Worm (Caenorhabditis elegans) whole organism, L4 larva: Measurements from ENCODE around the gene C30E1.4.

Experiments used
- D1046.2 ChIP-seq: fragments of 200-800 bp; sonication (Bioruptor generic); IDR thresholded peaks from 2 replicates; pipeline ENCODE4 v1.3.6; 2022; ENCODE audit warnings: missing genetic modification characterization, missing compliant biosample characterization
- F10B5.3 ChIP-seq: sonication (generic microtip); optimal IDR thresholded peaks from 2 replicates; lab custom pipeline; 2016; ENCODE audit warnings: mild to moderate bottlenecking, missing genetic modification characterization, missing compliant biosample characterization
- F26F4.8 ChIP-seq: fragments of 200-800 bp; sonication (Bioruptor generic); conservative IDR thresholded peaks from 2 replicates; pipeline ENCODE4 v1.3.6; 2022; ENCODE audit warnings: missing genetic modification characterization, missing compliant biosample characterization
- F44E2.7 ChIP-seq: fragments of 200-800 bp; sonication (Bioruptor generic); IDR thresholded peaks from 2 replicates; pipeline ENCODE4 v2.1.2; 2022; ENCODE audit warnings: missing genetic modification characterization, missing compliant biosample characterization
- T26A8.4 ChIP-seq: fragments of 200-800 bp; sonication (Bioruptor generic); IDR thresholded peaks from 2 replicates; pipeline ENCODE4 v1.3.6; 2022; ENCODE audit warnings: missing genetic modification characterization, missing compliant biosample characterization
- Y75B8A.6 ChIP-seq: fragments of 200-800 bp; sonication (Bioruptor generic); IDR thresholded peaks from 2 replicates; pipeline ENCODE4 v1.3.6; 2022; ENCODE audit warnings: missing genetic modification reagents, missing genetic modification characterization, missing compliant biosample characterization
- ZK546.5 ChIP-seq, 2 experiments: sonication (generic microtip); optimal IDR thresholded peaks; 2 replicates each; lab custom pipeline; 2017; ENCODE audit warnings: missing biosample characterization in 2 of 2, missing genetic modification characterization in 2 of 2
- aha-1 ChIP-seq: fragments of 150-350 bp; peaks from one replicate; lab custom pipeline; 2014; ENCODE audit warnings: missing biosample characterization, missing genetic modification characterization
- ama-1 ChIP-seq: fragments of 150-350 bp; optimal IDR thresholded peaks from 2 replicates; lab custom pipeline; 2014; ENCODE audit warnings: inconsistent platforms, mixed read lengths
- attf-4 ChIP-seq: sonication (generic microtip); optimal IDR thresholded peaks from 3 replicates; lab custom pipeline; 2017; ENCODE audit warnings: missing biosample characterization, missing genetic modification characterization
- ceh-28 ChIP-seq: fragments of 150-350 bp; optimal IDR thresholded peaks from 2 replicates; lab custom pipeline; 2014; ENCODE audit warnings: missing biosample characterization, missing genetic modification reagents, missing genetic modification characterization
- ces-1 ChIP-seq: fragments of 150-350 bp; sonication (generic microtip); optimal IDR thresholded peaks from 4 replicates; lab custom pipeline; 2014; ENCODE audit warnings: missing biosample characterization, missing genetic modification reagents, missing genetic modification characterization
- cey-2 ChIP-seq: sonication (generic microtip); optimal IDR thresholded peaks from 3 replicates; lab custom pipeline; 2017; ENCODE audit warnings: missing genetic modification characterization, mild to moderate bottlenecking, missing compliant biosample characterization, antibody characterized with exemption, borderline replicate concordance; ENCODE audit not compliant: insufficient read depth
- daf-16 ChIP-seq, 3 experiments: sonication (generic microtip); optimal IDR thresholded peaks; 2 replicates each; lab custom pipeline; 2016 to 2017; ENCODE audit warnings: missing genetic modification characterization in 3 of 3, missing genetic modification reagents in 3 of 3, mild to moderate bottlenecking in 2 of 3, missing compliant biosample characterization in 2 of 3, missing biosample characterization in 1 of 3, moderate library complexity in 1 of 3
- dmd-9 ChIP-seq: fragments of 200-800 bp; sonication (Bioruptor generic); IDR thresholded peaks from 2 replicates; pipeline ENCODE4 v1.3.6; 2022; ENCODE audit warnings: missing genetic modification reagents, missing genetic modification characterization, missing compliant biosample characterization
- egl-27 ChIP-seq: sonication (generic microtip); optimal IDR thresholded peaks from 3 replicates; lab custom pipeline; 2017; ENCODE audit warnings: missing biosample characterization, missing genetic modification reagents, missing genetic modification characterization
- egl-43 ChIP-seq: fragments of 200-800 bp; sonication (Bioruptor generic); IDR thresholded peaks from 2 replicates; pipeline ENCODE4 v1.3.6; 2022; ENCODE audit warnings: missing genetic modification reagents, missing genetic modification characterization, missing compliant biosample characterization
- fkh-10 ChIP-seq: fragments of 150-350 bp; optimal IDR thresholded peaks from 2 replicates; lab custom pipeline; 2014; ENCODE audit warnings: missing biosample characterization, missing genetic modification reagents, missing genetic modification characterization
- hlh-11 ChIP-seq: fragments of 200-800 bp; sonication (Bioruptor generic); optimal IDR thresholded peaks from 2 replicates; lab custom pipeline; 2018; ENCODE audit warnings: mild to moderate bottlenecking, missing genetic modification characterization, missing compliant biosample characterization
- hlh-30 ChIP-seq: sonication (generic microtip); optimal IDR thresholded peaks from 2 replicates; lab custom pipeline; 2017; ENCODE audit warnings: antibody characterized with exemption, mild to moderate bottlenecking, missing genetic modification characterization, missing compliant biosample characterization; ENCODE audit not compliant: insufficient read depth
- lim-7 ChIP-seq: fragments of 200-800 bp; sonication (Bioruptor generic); IDR thresholded peaks from 2 replicates; pipeline ENCODE4 v1.3.6; 2022; ENCODE audit warnings: missing genetic modification characterization, missing compliant biosample characterization
- lin-1 ChIP-seq: fragments of 200-800 bp; sonication (Bioruptor generic); IDR thresholded peaks from 2 replicates; pipeline ENCODE4 v1.3.6; 2022; ENCODE audit warnings: missing genetic modification reagents, missing genetic modification characterization, missing compliant biosample characterization
- lin-13 ChIP-seq: fragments of 150-350 bp; optimal IDR thresholded peaks from 2 replicates; lab custom pipeline; 2014; ENCODE audit warnings: missing biosample characterization, missing genetic modification reagents, missing genetic modification characterization
- lin-39 ChIP-seq: fragments of 150-350 bp; optimal IDR thresholded peaks from 2 replicates; lab custom pipeline; 2014; ENCODE audit warnings: missing biosample characterization, missing genetic modification reagents, missing genetic modification characterization
- lir-3 ChIP-seq: sonication (generic microtip); optimal IDR thresholded peaks from 2 replicates; lab custom pipeline; 2016; ENCODE audit warnings: mild to moderate bottlenecking, missing genetic modification characterization, missing compliant biosample characterization
- madf-5 ChIP-seq, 2 experiments: fragments of 200-800 bp; sonication (Bioruptor generic); IDR thresholded peaks; 2 replicates each; pipeline ENCODE4 v1.3.6; 2022; ENCODE audit warnings: missing compliant biosample characterization in 2 of 2, missing genetic modification characterization in 2 of 2
- madf-9 ChIP-seq: fragments of 200-800 bp; sonication (Bioruptor generic); conservative IDR thresholded peaks from 2 replicates; pipeline ENCODE4 v1.3.6; 2022; ENCODE audit warnings: missing genetic modification reagents, missing genetic modification characterization, missing compliant biosample characterization
- nhr-10 ChIP-seq: fragments of 150-350 bp; optimal IDR thresholded peaks from 2 replicates; lab custom pipeline; 2014; ENCODE audit warnings: missing biosample characterization, missing genetic modification characterization
- nhr-28 ChIP-seq: fragments of 150-350 bp; optimal IDR thresholded peaks from 2 replicates; lab custom pipeline; 2014; ENCODE audit warnings: missing biosample characterization, missing genetic modification characterization
- nhr-41 ChIP-seq: fragments of 200-800 bp; sonication (Bioruptor generic); IDR thresholded peaks from 2 replicates; pipeline ENCODE4 v1.3.6; 2022; ENCODE audit warnings: missing genetic modification reagents, missing genetic modification characterization, missing compliant biosample characterization
- nhr-42 ChIP-seq: fragments of 200-800 bp; sonication (Bioruptor generic); IDR thresholded peaks from 2 replicates; pipeline ENCODE4 v1.3.6; 2022; ENCODE audit warnings: missing genetic modification characterization, missing compliant biosample characterization
- nhr-6 ChIP-seq: fragments of 150-350 bp; optimal IDR thresholded peaks from 2 replicates; lab custom pipeline; 2014; ENCODE audit warnings: missing biosample characterization, missing genetic modification characterization
- nhr-77 ChIP-seq: fragments of 150-350 bp; optimal IDR thresholded peaks from 2 replicates; lab custom pipeline; 2014; ENCODE audit warnings: missing biosample characterization, missing genetic modification characterization
- pha-4 ChIP-seq, 2 experiments: fragments of 150-350 bp in 1 of 2; fragments of 200-800 bp in 1 of 2; sonication (Bioruptor generic) in 1 of 2; IDR thresholded peaks in 1 of 2; optimal IDR thresholded peaks in 1 of 2; 2 replicates each; pipeline versions ENCODE4 v1.3.6 to Lab custom; 2014 to 2022; ENCODE audit warnings: missing genetic modification characterization in 2 of 2, missing genetic modification reagents in 2 of 2, missing biosample characterization in 1 of 2, missing compliant biosample characterization in 1 of 2
- pqm-1 ChIP-seq: sonication (generic microtip); optimal IDR thresholded peaks from 2 replicates; lab custom pipeline; 2017; ENCODE audit warnings: missing biosample characterization, missing genetic modification characterization
- skn-1 ChIP-seq: fragments of 150-350 bp; optimal IDR thresholded peaks from 2 replicates; lab custom pipeline; 2014; ENCODE audit warnings: missing biosample characterization, missing genetic modification characterization
- spr-3 ChIP-seq: fragments of 200-800 bp; sonication (Bioruptor generic); optimal IDR thresholded peaks from 2 replicates; lab custom pipeline; 2018; ENCODE audit warnings: mild to moderate bottlenecking, missing genetic modification characterization, missing compliant biosample characterization
- tra-1 ChIP-seq: fragments of 200-800 bp; sonication (Bioruptor generic); IDR thresholded peaks from 2 replicates; pipeline ENCODE4 v1.3.6; 2022; ENCODE audit warnings: missing genetic modification reagents, missing genetic modification characterization, missing compliant biosample characterization
- unc-130 ChIP-seq: sonication (generic microtip); optimal IDR thresholded peaks from 2 replicates; lab custom pipeline; 2016; ENCODE audit warnings: missing genetic modification reagents, missing genetic modification characterization, missing compliant biosample characterization
- unc-62 ChIP-seq, 3 experiments: fragments of 150-350 bp in 1 of 3; sonication (generic microtip); optimal IDR thresholded peaks in 2 of 3; peaks in 1 of 3; 1 replicate in 1 of 3; 2 replicates in 2 of 3; lab custom pipeline; 2014 to 2017; ENCODE audit warnings: missing biosample characterization in 3 of 3, missing genetic modification characterization in 3 of 3, missing genetic modification reagents in 3 of 3, missing genotype in 1 of 3
- zfp-3 ChIP-seq: fragments of 200-800 bp; sonication (Bioruptor generic); conservative IDR thresholded peaks from 2 replicates; pipeline ENCODE4 v1.3.6; 2022; ENCODE audit warnings: missing genetic modification reagents, missing genetic modification characterization, missing compliant biosample characterization
- zip-2 ChIP-seq: fragments of 150-350 bp; optimal IDR thresholded peaks from 2 replicates; lab custom pipeline; 2014; ENCODE audit warnings: missing biosample characterization, missing genetic modification characterization
- ztf-7 ChIP-seq: fragments of 150-350 bp; optimal IDR thresholded peaks from 2 replicates; lab custom pipeline; 2014; ENCODE audit warnings: missing biosample characterization, missing genetic modification characterization

C30E1.4 gene

DNA sequence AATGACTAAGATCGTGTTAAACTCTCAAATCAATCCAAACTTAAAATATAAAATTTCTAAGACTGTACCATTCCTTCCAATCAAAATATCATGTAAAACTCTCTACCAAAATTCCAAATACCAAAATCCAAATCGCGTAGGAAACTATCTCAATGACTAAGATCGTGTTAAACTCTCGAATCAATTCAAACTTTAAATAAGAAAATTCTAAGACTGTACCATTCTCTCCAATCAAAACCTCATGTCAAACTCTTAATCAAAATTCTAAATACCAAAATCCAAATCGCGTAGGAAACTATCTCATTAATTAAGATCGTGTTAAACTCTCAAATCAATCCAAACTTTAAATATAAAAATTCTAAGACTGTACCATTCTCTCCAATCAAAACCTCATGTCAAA lies 14.2 kb downstream of the C30E1.4 start:
- TF ChIP-seq lim-7 (0 out of 2 replicates have a peak, but pooled peaks have one; percentile 52), zfp-3 (GFP tag; lab: Robert Waterston, UW) (peak; percentile 57; the same call in 1 of the 2 replicates), madf-5 (GFP tag; IDR thresholded peaks at IDR 0.05; lab: Robert Waterston, UW) (peak in 1 of 2 experiments; percentile 61; a peak in 1 of 4 replicates), Y75B8A.6 (peak; percentile 77; the same call in 1 of the 2 replicates), tra-1 (GFP tag; lab: Robert Waterston, UW) (0 out of 2 replicates have a peak, but pooled peaks have one; percentile 50)
- TF ChIP-seq, all 104 proteins: peak for 5; not testable (repeated sequence) for 99

DNA sequence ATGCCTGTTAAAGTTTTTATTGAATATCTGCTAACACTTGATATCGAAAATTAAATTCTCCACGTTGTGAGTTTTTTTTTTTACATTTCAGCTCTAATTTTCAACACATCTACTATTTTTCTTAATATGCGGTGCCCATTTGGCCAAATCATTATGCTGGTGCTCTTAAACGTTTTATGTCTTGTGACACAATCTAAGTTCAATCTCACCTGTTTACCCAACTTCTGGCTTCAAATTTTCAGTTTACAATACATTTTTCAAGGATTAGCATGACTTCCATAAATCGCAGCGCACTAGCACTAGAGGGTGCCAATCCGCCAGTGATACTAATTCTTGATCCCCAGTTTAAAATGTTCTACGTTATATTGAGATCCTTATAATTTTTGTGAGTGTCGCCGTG lies 18.6 kb downstream of the C30E1.4 start:
- TF ChIP-seq fkh-10 (no peak), unc-62 (GFP tag; optimal IDR thresholded peaks at IDR 0.05 in 1 of 2; lab: Kevin White, UChicago) (peak in 1 of 2 experiments; percentile 92), unc-62 (tag; optimal IDR thresholded peaks at IDR 0.05; lab: Kevin White, UChicago) (no peak), egl-43 (GFP tag; lab: Robert Waterston, UW) (no peak), F26F4.8 (GFP tag; lab: Robert Waterston, UW) (no peak)

DNA sequence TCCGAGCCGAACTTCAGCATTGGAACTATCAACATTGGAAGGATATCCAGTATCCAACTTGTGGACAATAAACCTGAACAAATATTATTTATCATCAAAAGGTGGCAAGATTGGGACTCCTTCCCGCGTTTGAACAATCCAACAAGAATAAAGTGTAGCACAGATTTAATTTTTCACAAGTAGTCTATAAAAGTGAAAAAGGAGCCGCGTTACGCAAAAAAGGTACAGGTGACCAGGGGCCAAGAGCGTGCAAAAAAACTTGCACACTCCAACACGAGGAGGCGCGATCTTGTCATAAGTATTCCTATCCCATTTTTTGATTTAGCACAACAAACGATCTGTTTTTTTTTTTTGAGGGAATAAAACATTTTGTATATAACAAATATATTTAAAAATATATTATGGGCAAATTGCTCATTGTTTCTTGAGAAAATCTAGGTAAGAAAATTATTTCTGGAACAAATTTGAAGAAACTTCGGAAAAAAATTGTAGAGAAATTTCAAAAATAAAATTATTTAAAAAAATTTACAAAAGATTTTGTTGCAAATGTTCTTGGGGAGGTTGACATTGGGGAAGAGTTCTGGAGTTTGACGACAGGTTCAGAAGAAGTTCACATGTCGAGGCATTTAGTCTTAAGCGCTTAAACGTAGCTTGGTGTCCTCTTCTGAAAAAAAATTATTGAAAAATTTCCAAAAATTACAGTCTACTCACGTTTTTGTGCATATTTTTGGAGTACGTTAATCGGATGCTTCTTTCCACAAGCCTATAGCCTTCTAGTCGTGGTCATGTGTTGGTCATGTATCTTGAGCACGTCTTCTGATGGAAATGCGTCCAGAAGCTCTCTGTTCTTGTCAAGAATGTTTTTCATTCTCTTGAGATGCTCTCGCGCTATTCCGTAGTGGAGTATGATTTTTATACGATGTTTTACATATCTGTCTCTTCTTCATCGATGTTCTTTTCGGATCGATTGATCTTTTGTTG lies 20.5 kb downstream of the C30E1.4 start:
- TF ChIP-seq lir-3 (tag; lab: Kevin White, UChicago) = no peak
- TF ChIP-seq aha-1 (tag; lab: Kevin White, UChicago) = peak; percentile 31
- TF ChIP-seq unc-62 (GFP tag; optimal IDR thresholded peaks at IDR 0.05 in 1 of 2; lab: Kevin White, UChicago) = peak in 1 of 2 experiments; percentile 56
- TF ChIP-seq unc-62 (tag; optimal IDR thresholded peaks at IDR 0.05; lab: Kevin White, UChicago) = no peak
- TF ChIP-seq hlh-11 (tag; lab: Kevin White, UChicago) = no peak
- TF ChIP-seq lin-1 = no peak
- no peak for TF ChIP-seq dmd-9 (GFP tag; lab: Robert Waterston, UW)
- TF ChIP-seq zfp-3 (GFP tag; lab: Robert Waterston, UW) = peak; percentile 47; the same call in 1 of the 2 replicates
- no peak for TF ChIP-seq lin-13
- peak; percentile 91 for TF ChIP-seq ama-1 (lab: Kevin White, UChicago)
- no peak for TF ChIP-seq unc-130 (GFP tag; lab: Kevin White, UChicago)
- TF ChIP-seq pha-4 (GFP tag; IDR thresholded peaks at IDR 0.05; lab: Robert Waterston, UW) = no peak
- no peak for TF ChIP-seq pha-4 (tag; optimal IDR thresholded peaks at IDR 0.05; lab: Kevin White, UChicago)
- TF ChIP-seq F44E2.7 (GFP tag; lab: Robert Waterston, UW) = no peak
- no peak for TF ChIP-seq ZK546.5 (tag; optimal IDR thresholded peaks at IDR 0.05; lab: Kevin White, UChicago)
- no peak for TF ChIP-seq nhr-10
- no peak for TF ChIP-seq hlh-30
- no peak for TF ChIP-seq attf-4 (tag; lab: Kevin White, UChicago)
- TF ChIP-seq zip-2 = no peak
- TF ChIP-seq skn-1 (tag; lab: Kevin White, UChicago) = no peak
- no peak for TF ChIP-seq nhr-41
- no peak for TF ChIP-seq nhr-28
- no peak for TF ChIP-seq nhr-6
- TF ChIP-seq spr-3 (GFP tag; lab: Kevin White, UChicago) = no peak
- TF ChIP-seq daf-16 (GFP tag; optimal IDR thresholded peaks at IDR 0.05; lab: Kevin White, UChicago) = no peak
- TF ChIP-seq daf-16 (tag; optimal IDR thresholded peaks at IDR 0.05; lab: Kevin White, UChicago) = no peak
- no peak for TF ChIP-seq D1046.2 (GFP tag; lab: Robert Waterston, UW)
- TF ChIP-seq ces-1 (GFP tag; lab: Kevin White, UChicago) = no peak
- TF ChIP-seq T26A8.4 (GFP tag; lab: Robert Waterston, UW) = peak; percentile 69
- no peak for TF ChIP-seq F10B5.3 (tag; lab: Kevin White, UChicago)
- no peak for TF ChIP-seq pqm-1 (tag; lab: Kevin White, UChicago)
- no peak for TF ChIP-seq lin-39
- TF ChIP-seq lim-7 = no peak
- TF ChIP-seq egl-27 (tag; lab: Kevin White, UChicago) = no peak
- TF ChIP-seq nhr-77 = no peak
- TF ChIP-seq nhr-42 (GFP tag; lab: Robert Waterston, UW) = no peak
- TF ChIP-seq cey-2 (tag; lab: Kevin White, UChicago) = no peak
- no peak for TF ChIP-seq F26F4.8 (GFP tag; lab: Robert Waterston, UW)
- no peak for TF ChIP-seq madf-9 (GFP tag; lab: Robert Waterston, UW)
- TF ChIP-seq ztf-7 (tag; lab: Kevin White, UChicago) = no peak
- no peak for TF ChIP-seq ceh-28 (tag; lab: Kevin White, UChicago)
